Fruit fly (Drosophila melanogaster) whole organism, pupa: ENCODE measurements around the gene CG11357.

Experiments used
- CG10348 ChIP-seq: fragments of 200-800 bp; sonication (Bioruptor generic); IDR thresholded peaks from 2 replicates; pipeline ENCODE4 v1.3.6; 2022; ENCODE audit warnings: missing biosample characterization, missing genetic modification characterization
- CG12605 ChIP-seq: fragments of 200-800 bp; sonication (Bioruptor generic); IDR thresholded peaks from 2 replicates; pipeline ENCODE4 v1.3.6; 2022; ENCODE audit warnings: missing biosample characterization, missing genetic modification characterization
- CG13204 ChIP-seq: fragments of 200-800 bp; sonication (Bioruptor generic); optimal IDR thresholded peaks from 2 replicates; lab custom pipeline; 2018; ENCODE audit warnings: missing biosample characterization, mild to moderate bottlenecking, missing genetic modification characterization, moderate library complexity
- CG14655 ChIP-seq: fragments of 200-800 bp; sonication (Bioruptor generic); optimal IDR thresholded peaks from 3 replicates; lab custom pipeline; 2017; ENCODE audit warnings: mild to moderate bottlenecking, missing biosample characterization, missing genetic modification reagents, missing genetic modification characterization
- CG15710 ChIP-seq: fragments of 200-800 bp; sonication (Bioruptor generic); optimal IDR thresholded peaks from 2 replicates; lab custom pipeline; 2018; ENCODE audit warnings: missing biosample characterization, mild to moderate bottlenecking, missing genetic modification characterization, moderate library complexity
- CG17806 ChIP-seq: fragments of 200-800 bp; sonication (Bioruptor generic); optimal IDR thresholded peaks from 2 replicates; lab custom pipeline; 2018; ENCODE audit warnings: missing biosample characterization, mild to moderate bottlenecking, missing genetic modification characterization, moderate library complexity
- CG32121 ChIP-seq: fragments of 200-800 bp; sonication (Bioruptor generic); IDR thresholded peaks from 2 replicates; pipeline ENCODE4 v1.3.6; 2022; ENCODE audit warnings: missing biosample characterization, missing genetic modification characterization
- CG34367 ChIP-seq: fragments of 200-800 bp; sonication (Bioruptor generic); optimal IDR thresholded peaks from 2 replicates; lab custom pipeline; 2018; ENCODE audit warnings: missing biosample characterization, mild to moderate bottlenecking, missing genetic modification characterization
- CG4496 ChIP-seq: fragments of 200-800 bp; sonication (Bioruptor generic); IDR thresholded peaks from 3 replicates; pipeline ENCODE4 v1.3.6; 2022; ENCODE audit warnings: missing biosample characterization, missing genetic modification characterization
- CG8159 ChIP-seq: fragments of 200-800 bp; sonication (Bioruptor generic); optimal IDR thresholded peaks from 3 replicates; lab custom pipeline; 2018; ENCODE audit warnings: missing biosample characterization, mild to moderate bottlenecking, missing genetic modification characterization, moderate library complexity
- CG8301 ChIP-seq: fragments of 200-800 bp; sonication (Bioruptor generic); optimal IDR thresholded peaks from 2 replicates; lab custom pipeline; 2018; ENCODE audit warnings: missing biosample characterization, mild to moderate bottlenecking, missing genetic modification characterization
- CG9948 ChIP-seq: fragments of 200-800 bp; sonication (Bioruptor generic); optimal IDR thresholded peaks from 2 replicates; lab custom pipeline; 2018; ENCODE audit warnings: missing biosample characterization, mild to moderate bottlenecking, missing genetic modification characterization, moderate library complexity
- D1 ChIP-seq: fragments of 200-800 bp; sonication (Bioruptor generic); optimal IDR thresholded peaks from 2 replicates; lab custom pipeline; 2018; ENCODE audit warnings: missing biosample characterization, mild to moderate bottlenecking, missing genetic modification characterization, moderate library complexity
- EcR ChIP-seq: fragments of 200-800 bp; sonication (Bioruptor generic); optimal IDR thresholded peaks from 3 replicates; lab custom pipeline; 2019; ENCODE audit warnings: missing biosample characterization, missing genetic modification characterization, mild to moderate bottlenecking, moderate library complexity, missing genetic modification reagents
- Ets98B ChIP-seq: fragments of 200-800 bp; sonication (Bioruptor generic); IDR thresholded peaks from 2 replicates; pipeline ENCODE4 v1.3.6; 2022; ENCODE audit warnings: missing biosample characterization, missing genetic modification characterization
- Pif1A ChIP-seq: fragments of 200-800 bp; sonication (Bioruptor generic); optimal IDR thresholded peaks from 3 replicates; lab custom pipeline; 2016; ENCODE audit warnings: missing biosample characterization, missing genetic modification characterization
- Pif1B ChIP-seq: fragments of 200-800 bp; sonication (Bioruptor generic); optimal IDR thresholded peaks from 3 replicates; lab custom pipeline; 2016; ENCODE audit warnings: missing biosample characterization, missing genetic modification characterization
- Snoo ChIP-seq: fragments of 200-800 bp; sonication (Bioruptor generic); optimal IDR thresholded peaks from 3 replicates; lab custom pipeline; 2017; ENCODE audit warnings: missing biosample characterization, mild to moderate bottlenecking, missing genetic modification characterization, inconsistent platforms
- fd96Ca ChIP-seq: fragments of 200-800 bp; sonication (Bioruptor generic); IDR thresholded peaks from 3 replicates; pipeline ENCODE4 v1.3.6; 2022; ENCODE audit warnings: missing biosample characterization, missing genetic modification characterization
- gl ChIP-seq: fragments of 200-800 bp; sonication (Bioruptor generic); optimal IDR thresholded peaks from 2 replicates; lab custom pipeline; 2018; ENCODE audit warnings: missing biosample characterization, mild to moderate bottlenecking, missing genetic modification characterization
- rn ChIP-seq: fragments of 200-800 bp; sonication (Bioruptor generic); IDR thresholded peaks from 2 replicates; pipeline ENCODE4 v1.3.6; 2022; ENCODE audit warnings: missing biosample characterization, missing genetic modification characterization

The CG11357 gene

DNA sequence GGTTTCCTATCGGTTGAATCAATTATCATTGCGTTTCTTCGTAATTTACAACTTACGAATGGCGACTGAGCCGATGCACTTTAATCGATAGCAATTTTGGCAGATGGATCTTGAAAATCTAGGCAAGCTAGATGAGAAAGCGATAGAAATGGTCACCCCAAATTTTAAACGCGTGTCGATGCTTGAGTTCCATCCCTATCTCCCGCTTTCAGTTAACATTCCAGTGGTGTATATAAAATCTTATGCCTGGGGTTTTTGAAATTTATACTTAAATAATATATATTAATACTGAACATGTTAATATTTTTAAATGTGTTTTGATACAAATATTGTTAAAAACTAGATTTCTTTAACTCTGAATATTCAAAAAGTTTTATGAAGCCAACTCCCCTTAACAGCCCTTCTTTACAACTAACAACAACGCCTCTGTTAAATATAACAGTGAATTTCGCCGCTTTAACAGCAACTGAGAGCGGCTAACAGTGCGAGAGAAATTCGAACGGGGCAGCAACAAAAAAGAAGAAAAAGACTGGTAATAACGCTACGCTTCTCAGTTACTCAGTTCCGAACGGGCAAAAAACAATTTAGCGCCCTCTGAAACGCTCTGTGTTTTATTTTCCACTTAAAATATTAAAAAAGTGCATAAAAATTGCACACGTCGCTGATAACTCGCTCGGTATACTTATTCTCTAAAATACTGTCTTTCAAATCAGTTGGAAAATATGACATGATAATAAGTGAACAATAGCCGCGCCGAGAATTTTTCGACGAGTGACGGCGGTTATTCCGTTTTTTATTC, at the start of gene CG11357:
Gene CG11357 (plus strand): TSS at position 479 of the 799 bp plus-strand sequence.
- TF ChIP-seq Snoo (tag; lab: Kevin White, UChicago) (peak; percentile 99), CG8301 (tag; lab: Kevin White, UChicago) (peak; percentile 97), D1 (tag; lab: Kevin White, UChicago) (peak; percentile 97), CG32121 (GFP tag; lab: Robert Waterston, UW) (peak; percentile 99), CG9948 (tag; lab: Kevin White, UChicago) (peak; percentile 99), CG17806 (tag; lab: Kevin White, UChicago) (peak; percentile 99), CG8159 (tag; lab: Kevin White, UChicago) (peak; percentile 99), gl (tag; lab: Kevin White, UChicago) (peak; percentile 90), rn (GFP tag; lab: Robert Waterston, UW) (peak; percentile 96), EcR (peak; percentile 66), fd96Ca (GFP tag; lab: Robert Waterston, UW) (peak; percentile 97), CG14655 (peak; percentile 98), CG34367 (tag; lab: Kevin White, UChicago) (peak; percentile 99), CG12605 (GFP tag; lab: Robert Waterston, UW) (peak; percentile 98), CG13204 (peak; percentile 96), Pif1B (peak; percentile 98), CG10348 (GFP tag; lab: Robert Waterston, UW) (peak; percentile 92), Ets98B (GFP tag; lab: Robert Waterston, UW) (peak; percentile 99), CG4496 (GFP tag; lab: Robert Waterston, UW) (peak; percentile 99), CG15710 (tag; lab: Kevin White, UChicago) (peak; percentile 99), Pif1A (GFP tag; lab: Kevin White, UChicago) (peak; percentile 96)

DNA sequence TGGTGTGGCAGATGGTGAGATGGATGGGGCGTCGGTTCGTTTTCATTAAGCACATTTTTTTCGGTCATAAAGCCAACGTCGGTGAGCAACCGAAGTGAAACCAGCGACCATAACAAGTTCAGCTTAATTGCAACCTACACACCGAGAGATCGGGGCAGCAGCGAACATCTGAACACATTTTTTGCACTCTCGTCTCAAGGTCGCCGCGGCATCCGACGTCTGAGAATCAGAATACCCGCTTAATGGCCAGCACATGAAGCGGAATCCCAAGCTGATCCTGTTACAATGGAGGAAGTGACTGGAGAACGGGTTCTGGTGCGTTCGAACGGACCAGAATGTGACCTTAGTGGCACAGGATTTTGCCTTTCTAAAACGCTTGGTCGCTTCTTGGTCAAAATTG, 48.2 kb upstream of the CG11357 start:
- TF ChIP-seq CG10348 (GFP tag; lab: Robert Waterston, UW) (no peak), CG32121 (GFP tag; lab: Robert Waterston, UW) (no peak), CG14655 (no peak), Pif1B (no peak), D1 (tag; lab: Kevin White, UChicago) (no peak), EcR (peak; percentile 88), CG17806 (tag; lab: Kevin White, UChicago) (no peak), CG13204 (peak; percentile 44)

DNA sequence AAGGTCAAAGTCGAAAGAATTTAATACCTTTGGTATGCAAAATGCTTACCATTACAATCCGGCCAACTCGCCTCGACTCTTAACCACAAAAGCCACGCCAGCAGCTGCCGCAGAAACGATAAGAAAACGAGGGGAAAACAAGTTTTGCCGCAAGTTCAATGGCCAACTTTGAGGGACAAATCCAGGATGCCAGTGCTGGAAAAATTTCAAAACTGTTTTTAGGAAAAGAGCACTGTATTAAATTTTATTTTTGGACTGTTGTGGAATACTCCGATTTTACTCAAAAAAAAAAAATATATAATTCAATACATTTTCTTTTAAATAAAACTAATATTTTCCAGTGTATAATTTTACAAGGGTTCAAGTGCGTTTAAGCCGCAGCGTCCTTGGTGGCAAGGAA, 47.2 kb upstream of the CG11357 start:
- peak; percentile 100 for TF ChIP-seq EcR
- TF ChIP-seq CG17806 (tag; lab: Kevin White, UChicago) = peak; percentile 87
- TF ChIP-seq CG8301 (tag; lab: Kevin White, UChicago) = peak; percentile 0
- TF ChIP-seq CG9948 (tag; lab: Kevin White, UChicago) = peak; percentile 87
- TF ChIP-seq CG13204 = peak; percentile 72
- TF ChIP-seq CG10348 (GFP tag; lab: Robert Waterston, UW) = no peak
- no peak for TF ChIP-seq Ets98B (GFP tag; lab: Robert Waterston, UW)
- TF ChIP-seq CG14655 = peak; percentile 45
- TF ChIP-seq D1 (tag; lab: Kevin White, UChicago) = peak; percentile 86
- no peak for TF ChIP-seq rn (GFP tag; lab: Robert Waterston, UW)
- peak; percentile 51; the same call in 1 of the 3 replicates for TF ChIP-seq CG4496 (GFP tag; lab: Robert Waterston, UW)
- TF ChIP-seq CG32121 (GFP tag; lab: Robert Waterston, UW) = no peak
- peak; percentile 31; the same call in 1 of the 2 replicates for TF ChIP-seq CG12605 (GFP tag; lab: Robert Waterston, UW)
- TF ChIP-seq Pif1B = peak; percentile 88
- TF ChIP-seq CG34367 (tag; lab: Kevin White, UChicago) = peak; percentile 86
- no peak for TF ChIP-seq fd96Ca (GFP tag; lab: Robert Waterston, UW)
- TF ChIP-seq Snoo (tag; lab: Kevin White, UChicago) = peak; percentile 73
- peak; percentile 82 for TF ChIP-seq Pif1A (GFP tag; lab: Kevin White, UChicago)
- peak; percentile 93 for TF ChIP-seq CG15710 (tag; lab: Kevin White, UChicago)
- peak; percentile 45 for TF ChIP-seq gl (tag; lab: Kevin White, UChicago)
- peak; percentile 88 for TF ChIP-seq CG8159 (tag; lab: Kevin White, UChicago)

DNA sequence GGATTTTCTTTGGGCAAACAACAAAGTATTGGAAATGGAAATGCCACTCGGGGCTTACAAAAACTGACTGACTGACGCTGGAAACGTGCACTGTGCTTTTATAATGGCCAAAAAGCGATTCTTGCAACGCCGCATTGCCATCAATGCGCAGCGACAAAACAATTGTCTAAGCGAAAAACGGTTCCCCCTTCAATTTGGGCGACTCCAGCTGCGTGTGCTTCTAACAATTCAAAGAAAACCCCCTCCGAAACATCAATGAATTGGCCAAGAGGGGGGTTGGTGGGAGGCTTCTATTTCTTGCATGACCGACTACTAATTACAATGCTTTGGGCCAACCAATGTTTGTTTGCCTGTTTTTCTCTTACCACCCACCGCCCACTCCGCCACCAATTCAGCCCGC, 44.2 kb upstream of the CG11357 start, which contains the start of gene CG13721:
Gene CG13721 (minus strand): TSS at position 101 of the 400 bp plus-strand sequence.
- TF ChIP-seq rn (GFP tag; lab: Robert Waterston, UW) (no peak), CG34367 (tag; lab: Kevin White, UChicago) (no peak), gl (tag; lab: Kevin White, UChicago) (no peak)

DNA sequence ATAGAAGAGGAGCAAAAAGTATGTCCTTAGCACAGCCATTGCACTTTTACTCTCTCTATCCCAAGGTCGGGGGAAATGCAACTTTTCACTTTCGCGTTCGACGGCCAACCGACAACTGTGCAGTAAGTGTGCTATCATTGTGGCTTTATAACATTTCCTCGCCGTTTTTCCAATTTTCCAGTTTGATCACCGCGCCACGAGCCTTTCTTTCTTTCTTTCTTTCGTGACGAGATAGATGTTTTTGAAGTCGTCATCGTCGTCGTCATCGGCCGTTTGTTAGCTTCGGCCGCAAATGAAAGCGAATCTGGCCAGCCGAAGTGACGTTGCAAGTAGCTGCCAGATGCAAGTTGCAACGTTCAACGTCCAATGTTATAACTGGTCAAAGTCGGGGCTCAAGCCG, 41.5 kb upstream of the CG11357 start, which contains the start of gene CG13720:
Gene CG13720 (minus strand): TSS at position 101 of the 400 bp plus-strand sequence.
- TF ChIP-seq CG14655 (peak; percentile 25), CG8301 (tag; lab: Kevin White, UChicago) (no peak)

DNA sequence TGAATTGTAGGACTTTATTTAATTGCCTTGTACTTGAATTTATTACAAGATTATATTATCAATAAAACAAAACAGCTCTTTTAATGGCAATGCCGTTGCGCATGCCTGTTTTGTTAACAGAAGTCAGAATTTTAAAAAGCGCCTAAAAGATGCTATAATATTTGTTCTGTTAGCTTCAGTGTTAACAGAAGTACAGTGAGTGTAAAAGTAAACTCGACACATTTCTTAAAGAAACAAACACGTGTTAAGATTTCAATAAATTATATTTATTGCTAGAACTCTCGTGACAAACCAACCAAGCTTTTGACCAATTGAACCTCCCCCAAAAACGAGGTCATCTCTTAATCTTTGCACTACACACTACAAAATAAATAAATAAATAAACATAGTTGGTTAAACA, 40.4 kb upstream of the CG11357 start:
- no peak for TF ChIP-seq CG4496 (GFP tag; lab: Robert Waterston, UW)
- no peak for TF ChIP-seq Snoo (tag; lab: Kevin White, UChicago)
- TF ChIP-seq Pif1B = no peak
- TF ChIP-seq CG8159 (tag; lab: Kevin White, UChicago) = no peak
- TF ChIP-seq EcR = no peak
- TF ChIP-seq CG9948 (tag; lab: Kevin White, UChicago) = no peak
